Worm (Caenorhabditis elegans): ENCODE measurements around the gene F35H8.12.

DNA sequence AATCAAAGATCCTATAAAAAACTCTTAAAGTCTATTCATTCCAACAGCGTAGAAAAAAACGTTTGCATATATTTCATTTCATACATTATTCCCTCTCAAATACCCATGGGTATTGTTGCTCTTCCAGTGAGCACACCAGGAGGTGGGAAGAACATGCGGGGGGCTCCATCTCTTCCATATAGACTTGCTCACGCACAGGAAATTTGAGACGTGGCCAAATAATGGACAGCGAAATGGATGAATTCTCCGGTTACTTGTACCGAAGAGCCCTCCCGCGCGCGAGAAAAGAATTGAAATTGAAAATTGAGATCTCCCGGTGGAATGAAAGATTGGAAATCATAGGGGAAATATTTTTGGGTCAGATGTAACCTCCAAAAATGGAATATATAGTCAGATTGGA, 26.0 kb downstream of the F35H8.12 start:
- TF ChIP-seq ama-1 (optimal IDR thresholded peaks at IDR 0.05) (no peak), tbx-37 (GFP tag; conservative IDR thresholded peaks at IDR 0.05) (no peak), B0310.2 (tag; optimal IDR thresholded peaks at IDR 0.05) (no peak), sea-1 (GFP tag; conservative IDR thresholded peaks at IDR 0.05) (no peak), hmg-4 (GFP tag; optimal IDR thresholded peaks at IDR 0.05) (no peak), scrt-1 (GFP tag; IDR thresholded peaks at IDR 0.05) (no peak), ceh-13 (GFP tag; optimal IDR thresholded peaks at IDR 0.05) (no peak), hmbx-1 (tag; optimal IDR thresholded peaks at IDR 0.05) (no peak), hnd-1 (tag; optimal IDR thresholded peaks at IDR 0.05) (no peak), flt-1 (GFP tag; IDR thresholded peaks at IDR 0.05) (no peak)
